Fruit fly (Drosophila melanogaster): ENCODE measurements around the gene RnrL.
A peak's percentile ranks its signal among the peaks of the same experiment; 100 is the strongest.

Gene RnrL

dm6 chr2L:10334213-10334612 lies 6.5 kb upstream of the RnrL start:
- no peak for TF ChIP-seq CG2678 (tag; optimal IDR thresholded peaks at IDR 0.05)
- no peak for TF ChIP-seq C15 (GFP tag; IDR thresholded peaks at IDR 0.05)
- TF ChIP-seq fd3F (GFP tag; optimal IDR thresholded peaks at IDR 0.05): no peak
- TF ChIP-seq Dref (GFP tag; IDR thresholded peaks at IDR 0.05): no peak
- TF ChIP-seq CG17328 (GFP tag; IDR thresholded peaks at IDR 0.05): 0 out of 2 replicates have a peak, but pooled peaks have one; percentile 15
- no peak for TF ChIP-seq CG17385 (GFP tag; optimal IDR thresholded peaks at IDR 0.05)
- no peak for TF ChIP-seq Trl (optimal IDR thresholded peaks at IDR 0.05)
- no peak for TF ChIP-seq Trl (GFP tag; optimal IDR thresholded peaks at IDR 0.05)
- no peak for TF ChIP-seq ap (GFP tag; IDR thresholded peaks at IDR 0.05)
- no peak for TF ChIP-seq ttk (GFP tag; IDR thresholded peaks at IDR 0.05)
- TF ChIP-seq cwo (GFP tag; optimal IDR thresholded peaks at IDR 0.05): no peak
- peak; percentile 71 for TF ChIP-seq Med (GFP tag)
- TF ChIP-seq CG17186 (GFP tag; optimal IDR thresholded peaks at IDR 0.05): no peak
- TF ChIP-seq CG4360 (GFP tag; IDR thresholded peaks at IDR 0.05): 0 out of 2 replicates have a peak, but pooled peaks have one; percentile 6
- TF ChIP-seq CG7963 (GFP tag; IDR thresholded peaks at IDR 0.05; ENCODE audit: partially characterized antibody): no peak
- no peak for TF ChIP-seq BEAF-32 (GFP tag; optimal IDR thresholded peaks at IDR 0.05)
- no peak for TF ChIP-seq mirr (GFP tag; optimal IDR thresholded peaks at IDR 0.05)
- no peak for TF ChIP-seq CG3726 (GFP tag; IDR thresholded peaks at IDR 0.05)
- 0 out of 3 replicates have a peak, but pooled peaks have one; percentile 50 for TF ChIP-seq mld (GFP tag; IDR thresholded peaks at IDR 0.05; ENCODE audit: partially characterized antibody)
- TF ChIP-seq Opbp (GFP tag; IDR thresholded peaks at IDR 0.05; ENCODE audit: partially characterized antibody): no peak
- peak; percentile 21 for TF ChIP-seq Elba2 (GFP tag; optimal IDR thresholded peaks at IDR 0.05)

dm6 chr2L:10333091-10333991 lies 5.6 kb upstream of the RnrL start, which contains the start of gene GATAd:
Gene GATAd (plus strand): TSS chr2L:10333734.
- TF ChIP-seq CG12155 (GFP tag; optimal IDR thresholded peaks at IDR 0.05) (no peak), dmrt99B (tag; optimal IDR thresholded peaks at IDR 0.05) (no peak), CG30020 (tag; optimal IDR thresholded peaks at IDR 0.05) (peak; percentile 95), ems (GFP tag; optimal IDR thresholded peaks at IDR 0.05) (no peak), CG18599 (GFP tag; optimal IDR thresholded peaks at IDR 0.05) (no peak), CG18764 (GFP tag; optimal IDR thresholded peaks at IDR 0.05) (no peak), eyg (GFP tag; optimal IDR thresholded peaks at IDR 0.05) (no peak), CG4328 (GFP tag; optimal IDR thresholded peaks at IDR 0.05) (no peak), Hand (GFP tag; optimal IDR thresholded peaks at IDR 0.05) (no peak), CG14014 (GFP tag; IDR thresholded peaks at IDR 0.05) (no peak), lov (optimal IDR thresholded peaks at IDR 0.05) (no peak), lov (GFP tag; IDR thresholded peaks at IDR 0.05) (no peak), Chrac-16 (GFP tag; optimal IDR thresholded peaks at IDR 0.05) (no peak), Stat92E (GFP tag; optimal IDR thresholded peaks at IDR 0.05) (peak in 1 of 3 experiments; percentile 44), CG4820 (GFP tag; optimal IDR thresholded peaks at IDR 0.05) (no peak), Eip74EF (GFP tag; optimal IDR thresholded peaks at IDR 0.05) (peak in 1 of 2 experiments; percentile 19), aop (GFP tag; IDR thresholded peaks at IDR 0.05) (no peak), oc (tag; optimal IDR thresholded peaks at IDR 0.05) (no peak), inv (GFP tag; IDR thresholded peaks at IDR 0.05; ENCODE audit: partially characterized antibody) (peak; percentile 20; the same call in 1 of the 2 replicates), MESR4 (GFP tag; optimal IDR thresholded peaks at IDR 0.05) (peak; percentile 86), dpn (GFP tag; optimal IDR thresholded peaks at IDR 0.05) (peak in 1 of 2 experiments; percentile 23), gem (tag; optimal IDR thresholded peaks at IDR 0.05) (peak; percentile 26), CG4424 (GFP tag; optimal IDR thresholded peaks at IDR 0.05) (no peak), CG11398 (GFP tag; optimal IDR thresholded peaks at IDR 0.05) (no peak), CG9437 (GFP tag; optimal IDR thresholded peaks at IDR 0.05) (no peak), Sry-β (GFP tag; optimal IDR thresholded peaks at IDR 0.05) (peak; percentile 87), GATAe (GFP tag; conservative IDR thresholded peaks at IDR 0.05) (no peak)

All from whole organism, embryonic.